Fruit fly (Drosophila melanogaster): ENCODE results near the gene mRpS18A.

The mRpS18A gene

dm6 chr3R:8577409-8578255 is 15.2 kb upstream of the mRpS18A start, which contains the start of gene 5-HT2B (continued):
- TF ChIP-seq CG11762 (GFP tag; optimal IDR thresholded peaks at IDR 0.05; ENCODE audit: insufficient read depth) (no peak), CG8632 (GFP tag; optimal IDR thresholded peaks at IDR 0.05) (peak; percentile 6), Sox102F (GFP tag; optimal IDR thresholded peaks at IDR 0.05) (no peak), CG6163 (GFP tag; IDR thresholded peaks at IDR 0.05) (no peak), OdsH (GFP tag; optimal IDR thresholded peaks at IDR 0.05) (peak; percentile 35), dac (GFP tag; optimal IDR thresholded peaks at IDR 0.05) (no peak), achi (GFP tag; optimal IDR thresholded peaks at IDR 0.05) (peak; percentile 40), CG4318 (GFP tag; optimal IDR thresholded peaks at IDR 0.05) (peak; percentile 51), dsx (GFP tag; optimal IDR thresholded peaks at IDR 0.05; ENCODE audit: poor library complexity, severe bottlenecking) (no peak), Hr39 (GFP tag; optimal IDR thresholded peaks at IDR 0.05) (no peak), CG8319 (GFP tag; optimal IDR thresholded peaks at IDR 0.05) (no peak), CG6792 (GFP tag; optimal IDR thresholded peaks at IDR 0.05) (no peak), Eip78C (GFP tag) (peak; percentile 74), fd85E (GFP tag; optimal IDR thresholded peaks at IDR 0.05) (no peak), CG31627 (GFP tag; optimal IDR thresholded peaks at IDR 0.05) (no peak), CG8119 (GFP tag; IDR thresholded peaks at IDR 0.05) (peak; percentile 51; the same call in 2 of the 3 replicates), CG3032 (tag; optimal IDR thresholded peaks at IDR 0.05) (no peak), CG15336 (GFP tag; IDR thresholded peaks at IDR 0.05) (no peak; the same call in 1 of the 2 replicates), CG11294 (GFP tag; IDR thresholded peaks at IDR 0.05) (peak; percentile 30; the same call in 1 of the 2 replicates), Gug (GFP tag; IDR thresholded peaks at IDR 0.05) (no peak), Sox15 (GFP tag; optimal IDR thresholded peaks at IDR 0.05) (no peak), vri (GFP tag; optimal IDR thresholded peaks at IDR 0.05) (no peak)

dm6 chr3R:8563774-8564173 is 1.4 kb upstream of the mRpS18A start, which contains the start of gene Cenp-C:
Gene Cenp-C (plus strand): TSS chr3R:8564105.
- TF ChIP-seq CG32006 (GFP tag; optimal IDR thresholded peaks at IDR 0.05) (no peak), fkh (GFP tag; optimal IDR thresholded peaks at IDR 0.05) (peak; percentile 73), CG6276 (GFP tag; optimal IDR thresholded peaks at IDR 0.05) (no peak), Eip78C (GFP tag) (no peak), fd85E (GFP tag; optimal IDR thresholded peaks at IDR 0.05) (no peak), Blimp-1 (GFP tag; optimal IDR thresholded peaks at IDR 0.05) (no peak), acj6 (GFP tag; optimal IDR thresholded peaks at IDR 0.05) (peak; percentile 4), CG31627 (GFP tag; optimal IDR thresholded peaks at IDR 0.05) (peak; percentile 44), Smox (GFP tag; optimal IDR thresholded peaks at IDR 0.05) (peak; percentile 1), topi (GFP tag; optimal IDR thresholded peaks at IDR 0.05) (no peak), CG16779 (tag; optimal IDR thresholded peaks at IDR 0.05) (no peak), CG34406 (GFP tag; optimal IDR thresholded peaks at IDR 0.05) (no peak), CG15336 (GFP tag; IDR thresholded peaks at IDR 0.05) (no peak), Hr39 (GFP tag; optimal IDR thresholded peaks at IDR 0.05) (peak; percentile 48), CG9139 (GFP tag; optimal IDR thresholded peaks at IDR 0.05) (no peak), CG6808 (GFP tag; optimal IDR thresholded peaks at IDR 0.05) (no peak), eg (GFP tag; IDR thresholded peaks at IDR 0.05) (0 out of 3 replicates have a peak, but pooled peaks have one; percentile 14), CG4318 (GFP tag; optimal IDR thresholded peaks at IDR 0.05) (no peak), lz (GFP tag; optimal IDR thresholded peaks at IDR 0.05) (peak; percentile 47), CG10631 (GFP tag; optimal IDR thresholded peaks at IDR 0.05) (peak; percentile 17), Sox15 (GFP tag; optimal IDR thresholded peaks at IDR 0.05) (peak; percentile 15), CG3032 (tag; optimal IDR thresholded peaks at IDR 0.05) (no peak), Sox14 (GFP tag; optimal IDR thresholded peaks at IDR 0.05) (peak; percentile 51), CG11762 (GFP tag; optimal IDR thresholded peaks at IDR 0.05; ENCODE audit: insufficient read depth) (no peak), Ets21C (GFP tag; optimal IDR thresholded peaks at IDR 0.05) (no peak), Ets96B (tag; optimal IDR thresholded peaks at IDR 0.05) (peak; percentile 2), CG6792 (GFP tag; optimal IDR thresholded peaks at IDR 0.05) (no peak), pdm3 (GFP tag; optimal IDR thresholded peaks at IDR 0.05) (no peak), CG8632 (GFP tag; optimal IDR thresholded peaks at IDR 0.05) (no peak), achi (GFP tag; optimal IDR thresholded peaks at IDR 0.05) (no peak), esn (GFP tag; optimal IDR thresholded peaks at IDR 0.05) (peak; percentile 44), Hr4 (GFP tag; optimal IDR thresholded peaks at IDR 0.05) (peak; percentile 25), fd59A (GFP tag; optimal IDR thresholded peaks at IDR 0.05) (no peak), ss (GFP tag; optimal IDR thresholded peaks at IDR 0.05) (no peak), spab (GFP tag; optimal IDR thresholded peaks at IDR 0.05) (no peak), CG1621 (tag; optimal IDR thresholded peaks at IDR 0.05) (no peak), Gug (GFP tag; IDR thresholded peaks at IDR 0.05) (no peak), CG8119 (GFP tag; IDR thresholded peaks at IDR 0.05) (no peak), CG8319 (GFP tag; optimal IDR thresholded peaks at IDR 0.05) (no peak)
